Worm (Caenorhabditis elegans) whole organism, L1 larva: ENCODE results near the gene C06A1.6.

ENCODE experiments used
- F16B12.6 ChIP-seq: fragments of 150-350 bp; optimal IDR thresholded peaks from 2 replicates; lab custom pipeline; 2014; ENCODE audit warnings: missing biosample characterization, missing genetic modification characterization
- Y116A8C.19 ChIP-seq: sonication (generic microtip); optimal IDR thresholded peaks from 2 replicates; lab custom pipeline; 2016; ENCODE audit warnings: missing compliant biosample characterization, missing genetic modification characterization, borderline replicate concordance
- alr-1 ChIP-seq: fragments of 200-800 bp; sonication (Bioruptor generic); optimal IDR thresholded peaks from 2 replicates; lab custom pipeline; 2018; ENCODE audit warnings: borderline replicate concordance, mild to moderate bottlenecking, missing genetic modification characterization, missing compliant biosample characterization
- aly-2 ChIP-seq: fragments of 150-350 bp; optimal IDR thresholded peaks from 2 replicates; lab custom pipeline; 2014; ENCODE audit warnings: missing biosample characterization, missing genetic modification characterization
- ceh-82 ChIP-seq, 3 experiments: fragments of 150-350 bp in 1 of 3; sonication (generic microtip) in 2 of 3; optimal IDR thresholded peaks; 2 replicates each; lab custom pipeline; 2014 to 2017; ENCODE audit warnings: missing biosample characterization in 3 of 3, missing genetic modification characterization in 3 of 3
- efl-1 ChIP-seq, 4 experiments: fragments of 150-350 bp; optimal IDR thresholded peaks in 3 of 4; peaks in 1 of 4; 1 replicate in 1 of 4; 2 replicates in 3 of 4; lab custom pipeline; 2014; ENCODE audit warnings: missing biosample characterization in 2 of 4, missing genetic modification characterization in 2 of 4, missing genetic modification reagents in 2 of 4
- elt-2 ChIP-seq: sonication (generic microtip); optimal IDR thresholded peaks from 2 replicates; lab custom pipeline; 2016; ENCODE audit warnings: missing genetic modification characterization, mild to moderate bottlenecking, inconsistent platforms, missing compliant biosample characterization, missing genetic modification reagents
- ets-5 ChIP-seq: fragments of 200-800 bp; sonication (Bioruptor generic); IDR thresholded peaks from 2 replicates; pipeline ENCODE4 v1.3.6; 2022; ENCODE audit warnings: missing genetic modification characterization, missing compliant biosample characterization
- fkh-10 ChIP-seq: sonication (generic microtip); optimal IDR thresholded peaks from 2 replicates; lab custom pipeline; 2017; ENCODE audit warnings: missing biosample characterization, missing genetic modification reagents, missing genetic modification characterization
- fkh-4 ChIP-seq: sonication (generic microtip); optimal IDR thresholded peaks from 2 replicates; lab custom pipeline; 2016; ENCODE audit warnings: missing compliant biosample characterization, missing genetic modification characterization, borderline replicate concordance
- fkh-8 ChIP-seq: sonication (generic microtip); optimal IDR thresholded peaks from 2 replicates; lab custom pipeline; 2016; ENCODE audit warnings: mild to moderate bottlenecking, missing genetic modification characterization, missing compliant biosample characterization
- fos-1 ChIP-seq: fragments of 150-350 bp; optimal IDR thresholded peaks from 2 replicates; lab custom pipeline; 2014; ENCODE audit warnings: missing biosample characterization, missing genetic modification characterization
- grh-1 ChIP-seq: fragments of 200-800 bp; sonication (Bioruptor generic); IDR thresholded peaks from 2 replicates; pipeline ENCODE4 v1.3.6; 2022; ENCODE audit warnings: missing genetic modification reagents, missing genetic modification characterization, missing compliant biosample characterization
- hlh-17 ChIP-seq: fragments of 200-800 bp; sonication (Bioruptor generic); optimal IDR thresholded peaks from 2 replicates; lab custom pipeline; 2018; ENCODE audit warnings: missing genetic modification characterization, mild to moderate bottlenecking, missing compliant biosample characterization, moderate library complexity, borderline replicate concordance
- irx-1 ChIP-seq: sonication (generic microtip); optimal IDR thresholded peaks from 2 replicates; lab custom pipeline; 2016; ENCODE audit warnings: missing genetic modification characterization, missing compliant biosample characterization
- jun-1 ChIP-seq: fragments of 150-350 bp; optimal IDR thresholded peaks from 2 replicates; lab custom pipeline; 2014; ENCODE audit warnings: missing biosample characterization, missing genetic modification reagents, missing genetic modification characterization
- lin-35 ChIP-seq, 2 experiments: fragments of 150-350 bp; optimal IDR thresholded peaks; 2 replicates each; lab custom pipeline; 2014; ENCODE audit warnings: missing biosample characterization in 2 of 2, missing genetic modification characterization in 2 of 2, missing genetic modification reagents in 2 of 2
- lin-39 ChIP-seq: fragments of 150-350 bp; optimal IDR thresholded peaks from 2 replicates; lab custom pipeline; 2014; ENCODE audit warnings: missing biosample characterization, missing genetic modification reagents, missing genetic modification characterization
- lir-3 ChIP-seq: sonication (generic microtip); optimal IDR thresholded peaks from 2 replicates; lab custom pipeline; 2016; ENCODE audit warnings: mild to moderate bottlenecking, missing genetic modification characterization, moderate library complexity, missing compliant biosample characterization; ENCODE audit not compliant: poor library complexity
- lsy-2 ChIP-seq, 2 experiments: fragments of 150-350 bp; optimal IDR thresholded peaks; 2 replicates each; lab custom pipeline; 2014; ENCODE audit warnings: missing biosample characterization in 2 of 2, missing genetic modification characterization in 2 of 2
- mab-9 ChIP-seq: fragments of 200-800 bp; sonication (Bioruptor generic); IDR thresholded peaks from 2 replicates; pipeline ENCODE4 v1.3.6; 2022; ENCODE audit warnings: missing genetic modification reagents, missing genetic modification characterization, missing compliant biosample characterization
- mep-1 ChIP-seq: fragments of 150-350 bp; optimal IDR thresholded peaks from 2 replicates; lab custom pipeline; 2014; ENCODE audit warnings: missing biosample characterization, missing genetic modification characterization
- nhr-19 ChIP-seq: fragments of 200-800 bp; sonication (Bioruptor generic); conservative IDR thresholded peaks from 2 replicates; pipeline ENCODE4 v1.3.6; 2022; ENCODE audit warnings: missing genetic modification characterization, missing compliant biosample characterization
- nhr-28 ChIP-seq: fragments of 150-350 bp; optimal IDR thresholded peaks from 2 replicates; lab custom pipeline; 2014; ENCODE audit warnings: missing biosample characterization, missing genetic modification characterization
- pag-3 ChIP-seq: sonication (generic microtip); optimal IDR thresholded peaks from 2 replicates; lab custom pipeline; 2017; ENCODE audit warnings: missing genetic modification characterization, mild to moderate bottlenecking, missing compliant biosample characterization, antibody characterized with exemption, borderline replicate concordance; ENCODE audit not compliant: insufficient read depth
- pqm-1 ChIP-seq: sonication (generic microtip); optimal IDR thresholded peaks from 3 replicates; lab custom pipeline; 2017; ENCODE audit warnings: missing biosample characterization, missing genetic modification characterization
- skn-1 ChIP-seq: fragments of 150-350 bp; optimal IDR thresholded peaks from 2 replicates; lab custom pipeline; 2014; ENCODE audit warnings: missing biosample characterization, missing genetic modification characterization
- snpc-4 ChIP-seq: fragments of 150-350 bp; optimal IDR thresholded peaks from 2 replicates; lab custom pipeline; 2014; ENCODE audit warnings: missing biosample characterization, missing genetic modification characterization
- sup-37 ChIP-seq: fragments of 200-800 bp; sonication (Bioruptor generic); optimal IDR thresholded peaks from 2 replicates; lab custom pipeline; 2018; ENCODE audit warnings: mild to moderate bottlenecking, missing genetic modification characterization, missing compliant biosample characterization
- tlp-1 ChIP-seq: fragments of 150-350 bp; optimal IDR thresholded peaks from 2 replicates; lab custom pipeline; 2014; ENCODE audit warnings: missing biosample characterization, missing genetic modification characterization
- unc-130 ChIP-seq: fragments of 150-350 bp; optimal IDR thresholded peaks from 2 replicates; lab custom pipeline; 2017; ENCODE audit warnings: missing biosample characterization, missing genetic modification characterization, inconsistent platforms
- vab-15 ChIP-seq: sonication (generic microtip); optimal IDR thresholded peaks from 2 replicates; lab custom pipeline; 2017; ENCODE audit warnings: missing genotype, mild to moderate bottlenecking, missing genetic modification characterization, missing compliant biosample characterization
- xbp-1 ChIP-seq: sonication (generic microtip); optimal IDR thresholded peaks from 2 replicates; lab custom pipeline; 2016; ENCODE audit warnings: missing genetic modification characterization, missing compliant biosample characterization

Gene C06A1.6

DNA sequence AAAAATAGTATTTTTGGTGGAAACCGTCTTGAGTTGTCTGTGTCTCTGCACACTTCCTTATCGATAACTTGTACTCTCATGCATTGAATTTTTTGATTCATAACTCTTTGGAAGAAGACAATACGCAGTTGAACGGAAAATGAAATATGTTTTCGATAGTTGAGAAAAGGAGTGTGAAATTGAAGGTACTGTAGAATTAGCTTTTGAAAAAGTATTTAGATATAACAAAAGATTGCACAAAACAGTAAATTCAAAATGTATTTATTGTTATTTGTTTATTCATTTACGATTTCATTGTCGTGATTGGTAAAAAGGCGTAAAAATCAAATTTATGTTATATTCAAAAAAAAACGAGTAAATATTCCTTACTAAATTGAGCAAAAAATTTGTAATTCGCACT, 32.0 kb upstream of the C06A1.6 start, which contains the start of gene C14A4.7:
TSS of gene C14A4.7 (minus strand) at position 101 of the 400 bp plus-strand sequence.
- TF ChIP-seq elt-2 (peak; percentile 16), vab-15 (tag; lab: Kevin White, UChicago) (no peak)

DNA sequence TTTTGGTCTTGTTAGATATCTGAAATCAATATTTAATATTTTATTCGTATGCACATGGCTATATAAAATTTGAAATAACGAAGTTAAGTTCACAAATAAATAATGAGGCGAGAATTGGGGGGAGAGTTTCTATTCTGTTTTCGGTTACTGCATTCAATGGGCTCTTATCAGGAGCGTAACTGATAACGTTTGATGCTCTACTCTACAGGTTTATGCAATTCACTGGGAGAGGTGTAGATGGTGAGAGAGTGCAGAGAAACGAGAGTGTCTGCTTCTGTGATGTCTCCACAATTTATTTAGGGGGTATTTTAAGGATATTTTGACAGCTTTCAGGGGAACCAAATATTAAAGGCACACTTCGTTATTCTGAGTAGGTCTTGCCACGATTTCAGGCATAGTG, 30.3 kb upstream of the C06A1.6 start, which contains the start of gene C14A4.6:
TSS of gene C14A4.6 (minus strand) at position 19 of the 400 bp plus-strand sequence.
- TF ChIP-seq lin-35 (GFP tag; optimal IDR thresholded peaks at IDR 0.05; lab: Kevin White, UChicago): peak in 1 of 2 experiments; percentile 46
- peak; percentile 34 for TF ChIP-seq pqm-1 (tag; lab: Kevin White, UChicago)
- peak; percentile 79 for TF ChIP-seq elt-2
- no peak for TF ChIP-seq nhr-28
- no peak for TF ChIP-seq jun-1
- TF ChIP-seq, all 84 proteins: peak for 3

DNA sequence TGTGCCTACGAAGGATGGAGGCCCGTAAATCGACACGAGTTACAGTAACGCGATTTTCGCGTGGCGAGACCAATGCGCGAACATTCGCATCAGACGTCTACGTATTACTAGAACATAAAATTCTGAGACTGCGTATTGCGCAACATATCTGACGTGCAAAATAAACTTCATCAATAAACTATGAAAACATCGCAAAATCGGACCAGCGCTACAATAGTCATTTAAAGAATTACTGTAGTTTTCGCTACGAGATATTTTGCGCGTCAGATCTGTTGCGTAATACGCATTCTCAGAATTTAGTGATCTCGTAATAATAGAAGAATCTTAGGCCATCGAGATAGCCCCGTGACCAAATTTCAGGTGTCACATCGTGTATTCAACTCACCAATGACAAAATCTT, 29.8 kb upstream of the C06A1.6 start:
- TF ChIP-seq skn-1 (tag; lab: Kevin White, UChicago): no peak
- TF ChIP-seq fkh-8 (tag; lab: Kevin White, UChicago): no peak
- TF ChIP-seq alr-1: no peak
- TF ChIP-seq fkh-10: no peak
- TF ChIP-seq ets-5 (GFP tag; lab: Robert Waterston, UW): no peak
- no peak for TF ChIP-seq snpc-4 (tag; lab: Kevin White, UChicago)
- no peak for TF ChIP-seq fkh-4
- TF ChIP-seq fos-1 (tag; lab: Kevin White, UChicago): no peak
- no peak for TF ChIP-seq xbp-1 (tag; lab: Kevin White, UChicago)
- TF ChIP-seq irx-1 (tag; lab: Kevin White, UChicago): no peak
- TF ChIP-seq unc-130: no peak
- TF ChIP-seq vab-15 (tag; lab: Kevin White, UChicago): no peak
- no peak for TF ChIP-seq efl-1 (optimal IDR thresholded peaks at IDR 0.05; lab: Kevin White, UChicago)
- no peak for TF ChIP-seq efl-1 (GFP tag; optimal IDR thresholded peaks at IDR 0.05 in 1 of 2; lab: Kevin White, UChicago)
- TF ChIP-seq aly-2 (tag; lab: Kevin White, UChicago): no peak
- no peak for TF ChIP-seq sup-37 (GFP tag; lab: Kevin White, UChicago)
- no peak for TF ChIP-seq hlh-17
- no peak for TF ChIP-seq grh-1 (GFP tag; lab: Robert Waterston, UW)
- no peak for TF ChIP-seq Y116A8C.19 (tag; lab: Kevin White, UChicago)

DNA sequence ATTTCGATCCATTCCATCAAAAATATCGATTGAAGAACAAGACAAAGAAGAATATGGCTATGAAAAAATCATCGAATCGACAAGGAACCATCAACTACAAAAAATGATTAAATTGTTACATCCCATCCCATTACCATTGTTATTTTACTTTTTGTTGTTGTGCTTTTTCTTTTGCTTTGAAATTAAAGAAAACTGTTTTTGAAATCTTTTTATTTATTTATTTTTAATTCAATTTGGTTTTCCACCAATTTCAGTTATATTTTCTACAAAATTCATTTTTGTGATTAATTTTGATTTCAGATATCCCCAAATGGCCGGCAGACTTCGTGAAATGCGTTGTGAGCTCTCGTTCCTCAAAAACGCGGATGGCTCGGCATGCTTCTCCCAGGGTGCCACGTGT, 28.0 kb upstream of the C06A1.6 start, which contains the start of gene crn-5:
TSS of gene crn-5 (plus strand) at position 301 of the 400 bp plus-strand sequence.
- TF ChIP-seq pag-3 (tag; lab: Kevin White, UChicago) (no peak), hlh-17 (no peak), tlp-1 (tag; lab: Kevin White, UChicago) (no peak), lin-39 (tag; lab: Kevin White, UChicago) (no peak), mab-9 (GFP tag; lab: Robert Waterston, UW) (no peak), snpc-4 (tag; lab: Kevin White, UChicago) (no peak), mep-1 (tag; lab: Kevin White, UChicago) (no peak)

DNA sequence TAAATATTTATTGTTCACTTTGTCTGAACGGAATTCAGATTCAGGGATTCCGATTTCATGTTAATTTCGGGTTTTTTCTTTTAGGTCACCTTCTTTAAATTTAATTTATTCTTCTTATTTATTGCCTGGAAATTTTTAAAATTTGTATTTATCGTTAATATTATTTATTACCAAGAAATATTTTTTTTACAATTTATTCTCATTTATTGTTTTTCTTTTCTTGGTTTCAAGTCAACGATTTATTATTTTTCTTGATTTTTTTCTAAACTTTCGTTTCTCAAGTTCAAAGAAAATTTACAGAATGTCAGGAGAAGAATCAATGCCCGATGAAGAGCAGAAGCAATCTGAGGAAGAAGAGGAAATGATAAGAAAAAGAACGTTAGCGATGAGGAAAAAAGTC, 23.3 kb upstream of the C06A1.6 start, which contains the start of gene crn-3:
TSS of gene crn-3 (plus strand) at position 301 of the 400 bp plus-strand sequence.
- TF ChIP-seq ceh-82 (tag; optimal IDR thresholded peaks at IDR 0.05; lab: Kevin White, UChicago) (no peak), mab-9 (GFP tag; lab: Robert Waterston, UW) (no peak), lir-3 (tag; lab: Kevin White, UChicago) (no peak), F16B12.6 (tag; lab: Kevin White, UChicago) (no peak), hlh-17 (no peak), lsy-2 (tag; optimal IDR thresholded peaks at IDR 0.05; lab: Kevin White, UChicago) (no peak), nhr-19 (GFP tag; lab: Robert Waterston, UW) (no peak), ets-5 (GFP tag; lab: Robert Waterston, UW) (no peak)
